Fruit fly (Drosophila melanogaster) whole organism, pupa: ENCODE data around the gene CG33928.

Experiments used
- CG10348 ChIP-seq: fragments of 200-800 bp; sonication (Bioruptor generic); IDR thresholded peaks from 2 replicates; pipeline ENCODE4 v1.3.6; 2022; ENCODE audit warnings: missing biosample characterization, missing genetic modification characterization
- CG12605 ChIP-seq: fragments of 200-800 bp; sonication (Bioruptor generic); IDR thresholded peaks from 2 replicates; pipeline ENCODE4 v1.3.6; 2022; ENCODE audit warnings: missing biosample characterization, missing genetic modification characterization
- CG13204 ChIP-seq: fragments of 200-800 bp; sonication (Bioruptor generic); optimal IDR thresholded peaks from 2 replicates; lab custom pipeline; 2018; ENCODE audit warnings: missing biosample characterization, mild to moderate bottlenecking, missing genetic modification characterization, moderate library complexity
- CG14655 ChIP-seq: fragments of 200-800 bp; sonication (Bioruptor generic); optimal IDR thresholded peaks from 3 replicates; lab custom pipeline; 2017; ENCODE audit warnings: mild to moderate bottlenecking, missing biosample characterization, missing genetic modification reagents, missing genetic modification characterization
- CG15710 ChIP-seq: fragments of 200-800 bp; sonication (Bioruptor generic); optimal IDR thresholded peaks from 2 replicates; lab custom pipeline; 2018; ENCODE audit warnings: missing biosample characterization, mild to moderate bottlenecking, missing genetic modification characterization, moderate library complexity
- CG17806 ChIP-seq: fragments of 200-800 bp; sonication (Bioruptor generic); optimal IDR thresholded peaks from 2 replicates; lab custom pipeline; 2018; ENCODE audit warnings: missing biosample characterization, mild to moderate bottlenecking, missing genetic modification characterization, moderate library complexity
- CG32121 ChIP-seq: fragments of 200-800 bp; sonication (Bioruptor generic); IDR thresholded peaks from 2 replicates; pipeline ENCODE4 v1.3.6; 2022; ENCODE audit warnings: missing biosample characterization, missing genetic modification characterization
- CG34367 ChIP-seq: fragments of 200-800 bp; sonication (Bioruptor generic); optimal IDR thresholded peaks from 2 replicates; lab custom pipeline; 2018; ENCODE audit warnings: missing biosample characterization, mild to moderate bottlenecking, missing genetic modification characterization
- CG4496 ChIP-seq: fragments of 200-800 bp; sonication (Bioruptor generic); IDR thresholded peaks from 3 replicates; pipeline ENCODE4 v1.3.6; 2022; ENCODE audit warnings: missing biosample characterization, missing genetic modification characterization
- CG8159 ChIP-seq: fragments of 200-800 bp; sonication (Bioruptor generic); optimal IDR thresholded peaks from 3 replicates; lab custom pipeline; 2018; ENCODE audit warnings: missing biosample characterization, mild to moderate bottlenecking, missing genetic modification characterization, moderate library complexity
- CG8301 ChIP-seq: fragments of 200-800 bp; sonication (Bioruptor generic); optimal IDR thresholded peaks from 2 replicates; lab custom pipeline; 2018; ENCODE audit warnings: missing biosample characterization, mild to moderate bottlenecking, missing genetic modification characterization
- CG9948 ChIP-seq: fragments of 200-800 bp; sonication (Bioruptor generic); optimal IDR thresholded peaks from 2 replicates; lab custom pipeline; 2018; ENCODE audit warnings: missing biosample characterization, mild to moderate bottlenecking, missing genetic modification characterization, moderate library complexity
- D1 ChIP-seq: fragments of 200-800 bp; sonication (Bioruptor generic); optimal IDR thresholded peaks from 2 replicates; lab custom pipeline; 2018; ENCODE audit warnings: missing biosample characterization, mild to moderate bottlenecking, missing genetic modification characterization, moderate library complexity
- EcR ChIP-seq: fragments of 200-800 bp; sonication (Bioruptor generic); optimal IDR thresholded peaks from 3 replicates; lab custom pipeline; 2019; ENCODE audit warnings: missing biosample characterization, missing genetic modification characterization, mild to moderate bottlenecking, moderate library complexity, missing genetic modification reagents
- Ets98B ChIP-seq: fragments of 200-800 bp; sonication (Bioruptor generic); IDR thresholded peaks from 2 replicates; pipeline ENCODE4 v1.3.6; 2022; ENCODE audit warnings: missing biosample characterization, missing genetic modification characterization
- Pif1A ChIP-seq: fragments of 200-800 bp; sonication (Bioruptor generic); optimal IDR thresholded peaks from 3 replicates; lab custom pipeline; 2016; ENCODE audit warnings: missing biosample characterization, missing genetic modification characterization
- Pif1B ChIP-seq: fragments of 200-800 bp; sonication (Bioruptor generic); optimal IDR thresholded peaks from 3 replicates; lab custom pipeline; 2016; ENCODE audit warnings: missing biosample characterization, missing genetic modification characterization
- Snoo ChIP-seq: fragments of 200-800 bp; sonication (Bioruptor generic); optimal IDR thresholded peaks from 3 replicates; lab custom pipeline; 2017; ENCODE audit warnings: missing biosample characterization, mild to moderate bottlenecking, missing genetic modification characterization, inconsistent platforms
- fd96Ca ChIP-seq: fragments of 200-800 bp; sonication (Bioruptor generic); IDR thresholded peaks from 3 replicates; pipeline ENCODE4 v1.3.6; 2022; ENCODE audit warnings: missing biosample characterization, missing genetic modification characterization
- gl ChIP-seq: fragments of 200-800 bp; sonication (Bioruptor generic); optimal IDR thresholded peaks from 2 replicates; lab custom pipeline; 2018; ENCODE audit warnings: missing biosample characterization, mild to moderate bottlenecking, missing genetic modification characterization
- rn ChIP-seq: fragments of 200-800 bp; sonication (Bioruptor generic); IDR thresholded peaks from 2 replicates; pipeline ENCODE4 v1.3.6; 2022; ENCODE audit warnings: missing biosample characterization, missing genetic modification characterization

Gene CG33928

DNA sequence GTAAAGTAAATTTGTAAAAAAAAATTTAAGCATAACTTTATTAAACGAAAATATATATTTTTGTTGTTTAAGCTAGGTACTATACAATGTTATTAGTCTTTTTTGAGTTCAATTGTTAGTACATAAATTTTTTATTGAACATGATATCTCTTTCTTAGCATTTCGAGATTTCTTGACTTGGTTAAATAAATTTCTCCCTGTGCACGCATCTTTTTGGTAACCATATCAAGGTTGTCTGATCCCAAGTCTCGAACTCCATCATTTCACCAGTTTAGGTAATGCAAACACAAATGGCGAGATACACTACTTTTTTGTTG lies 5.1 kb downstream of the CG33928 start:
- TF ChIP-seq CG32121 (GFP tag; lab: Robert Waterston, UW) (peak; percentile 83), CG34367 (no peak), EcR (GFP tag; lab: Kevin White, UChicago) (no peak), Pif1A (GFP tag; lab: Kevin White, UChicago) (peak; percentile 68), Pif1B (GFP tag; lab: Kevin White, UChicago) (peak; percentile 67), CG4496 (GFP tag; lab: Robert Waterston, UW) (peak; percentile 74), CG14655 (peak; percentile 66), CG17806 (no peak), CG15710 (tag; lab: Kevin White, UChicago) (no peak), Snoo (tag; lab: Kevin White, UChicago) (peak; percentile 55), rn (no peak), gl (no peak), fd96Ca (no peak), CG8159 (tag; lab: Kevin White, UChicago) (peak; percentile 59), CG12605 (no peak), CG8301 (tag; lab: Kevin White, UChicago) (peak; percentile 48), CG9948 (tag; lab: Kevin White, UChicago) (peak; percentile 43), CG10348 (GFP tag; lab: Robert Waterston, UW) (no peak), CG13204 (no peak), Ets98B (GFP tag; lab: Robert Waterston, UW) (peak; percentile 40; the same call in 1 of the 2 replicates), D1 (no peak)
- TF ChIP-seq, all 21 proteins: peak for 10

DNA sequence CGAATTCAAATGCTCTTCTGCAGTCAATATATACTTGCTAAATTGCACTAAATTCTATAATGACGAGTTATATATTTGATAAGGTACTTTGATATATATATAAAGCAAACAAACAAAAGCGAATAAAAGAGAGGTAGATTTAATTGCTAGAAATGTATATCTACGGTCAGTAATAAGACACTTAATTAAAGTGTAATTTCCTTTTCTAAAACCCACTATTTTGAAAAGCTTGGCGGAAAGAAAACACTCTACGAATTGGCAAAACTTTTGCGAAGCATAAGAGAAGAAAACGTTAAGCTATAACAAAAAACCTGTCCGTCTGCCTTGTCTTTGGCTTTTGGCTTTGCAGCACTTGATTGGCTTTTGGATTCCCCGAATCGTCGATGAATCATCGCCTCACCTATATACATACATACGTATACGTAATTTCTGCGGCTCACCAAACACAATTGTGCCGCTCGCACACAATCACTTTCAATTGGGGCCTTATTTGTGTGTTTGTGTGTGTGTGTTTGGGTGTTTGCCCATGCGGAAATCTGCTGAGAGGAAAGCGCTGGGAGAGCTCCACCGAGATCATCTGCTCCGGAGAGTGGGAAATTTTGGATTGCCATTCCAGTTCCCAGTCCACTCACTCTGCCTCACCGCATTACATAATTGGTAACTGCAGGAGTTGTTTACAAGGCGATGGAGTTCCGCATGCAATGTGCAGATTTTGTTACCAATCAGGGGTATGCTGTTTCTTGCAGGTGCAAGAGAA lies 5.6 kb downstream of the CG33928 start:
- TF ChIP-seq D1 (peak; percentile 32), fd96Ca (0 out of 3 replicates have a peak, but pooled peaks have one; percentile 44), EcR (GFP tag; lab: Kevin White, UChicago) (peak; percentile 37), CG34367 (peak; percentile 44), CG10348 (GFP tag; lab: Robert Waterston, UW) (no peak), CG17806 (no peak), CG15710 (tag; lab: Kevin White, UChicago) (peak; percentile 75)

DNA sequence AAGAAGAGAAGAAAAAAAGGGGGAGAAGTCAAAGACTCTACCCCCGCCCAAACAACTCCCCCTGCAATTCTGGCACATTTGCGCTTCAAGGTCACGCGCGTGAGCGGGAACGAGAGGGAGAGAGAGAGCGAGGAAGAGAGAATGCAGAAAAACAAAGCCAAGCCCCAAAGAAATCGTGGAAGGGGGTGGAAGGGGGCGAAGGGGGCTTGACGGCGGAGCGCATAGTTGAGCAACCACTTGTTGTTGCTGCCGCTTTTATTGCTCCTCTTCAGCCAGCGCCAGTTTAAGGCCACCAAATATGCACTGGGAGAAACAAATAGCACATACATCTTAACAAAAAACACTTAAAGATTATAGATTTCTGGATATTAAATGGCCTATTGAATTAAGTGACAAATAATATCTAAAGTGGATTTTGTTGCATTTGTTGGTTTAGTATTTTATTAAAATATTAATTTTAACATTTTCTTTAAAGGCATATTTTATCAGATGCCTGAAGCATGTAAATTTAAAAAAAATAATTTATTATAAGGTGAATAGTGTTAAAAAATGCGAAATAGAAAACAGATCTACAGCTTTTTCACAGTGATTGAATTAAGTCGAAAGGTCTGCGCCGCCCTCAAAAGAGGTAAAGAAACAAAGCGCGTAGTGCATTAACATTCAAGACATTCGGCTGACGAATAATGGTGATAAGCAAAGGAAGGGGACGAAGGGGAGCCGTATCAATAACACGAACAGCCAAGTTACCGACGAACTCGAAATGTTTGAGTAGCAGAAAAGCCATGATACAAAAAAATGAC lies 6.4 kb downstream of the CG33928 start:
- peak; percentile 79 for TF ChIP-seq CG13204
- peak; percentile 89 for TF ChIP-seq CG12605
- TF ChIP-seq CG32121 (GFP tag; lab: Robert Waterston, UW): peak; percentile 88
- peak; percentile 84 for TF ChIP-seq CG34367
- TF ChIP-seq CG14655: peak; percentile 95
- TF ChIP-seq EcR (GFP tag; lab: Kevin White, UChicago): peak; percentile 98
- peak; percentile 93 for TF ChIP-seq CG8301 (tag; lab: Kevin White, UChicago)
- TF ChIP-seq Snoo (tag; lab: Kevin White, UChicago): peak; percentile 93
- TF ChIP-seq CG10348 (GFP tag; lab: Robert Waterston, UW): peak; percentile 53; the same call in 1 of the 2 replicates
- peak; percentile 99 for TF ChIP-seq CG8159 (tag; lab: Kevin White, UChicago)
- peak; percentile 86 for TF ChIP-seq gl
- peak; percentile 98 for TF ChIP-seq CG15710 (tag; lab: Kevin White, UChicago)
- TF ChIP-seq rn: peak; percentile 78
- TF ChIP-seq CG17806: peak; percentile 99
- TF ChIP-seq Ets98B (GFP tag; lab: Robert Waterston, UW): peak; percentile 42; the same call in 1 of the 2 replicates
- peak; percentile 67; the same call in 2 of the 3 replicates for TF ChIP-seq fd96Ca
- peak; percentile 42 for TF ChIP-seq Pif1B (GFP tag; lab: Kevin White, UChicago)
- TF ChIP-seq D1: peak; percentile 99
- TF ChIP-seq CG9948 (tag; lab: Kevin White, UChicago): peak; percentile 99
- TF ChIP-seq CG4496 (GFP tag; lab: Robert Waterston, UW): peak; percentile 89
- peak; percentile 65 for TF ChIP-seq Pif1A (GFP tag; lab: Kevin White, UChicago)

DNA sequence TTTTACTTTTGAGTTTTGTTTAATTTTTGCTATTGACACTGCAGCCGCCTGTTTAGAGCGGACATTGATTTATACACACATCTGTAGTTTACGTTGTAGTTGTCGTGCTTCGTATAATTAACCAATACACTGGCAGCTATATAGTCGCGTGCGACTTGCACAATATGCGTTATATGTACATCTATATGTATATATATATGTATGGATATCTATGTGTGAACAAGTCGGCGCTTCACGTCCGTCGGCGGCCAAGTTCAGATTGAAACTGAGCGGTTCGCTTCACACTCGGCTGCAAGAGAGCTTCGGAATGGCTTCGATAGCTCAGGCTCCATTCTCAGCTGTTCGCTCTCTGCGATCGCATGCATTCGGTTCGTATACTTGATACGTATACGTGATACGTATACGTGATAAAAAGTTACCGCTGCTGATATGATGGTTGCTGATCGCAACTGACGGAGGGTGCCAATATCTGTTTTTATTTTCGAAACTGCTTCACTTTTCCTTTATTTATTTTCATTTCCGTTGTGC lies 8.4 kb downstream of the CG33928 start:
- TF ChIP-seq Snoo (tag; lab: Kevin White, UChicago): peak; percentile 22
- no peak for TF ChIP-seq CG9948 (tag; lab: Kevin White, UChicago)
- TF ChIP-seq CG17806: peak; percentile 42
- peak; percentile 50; the same call in 1 of the 2 replicates for TF ChIP-seq CG32121 (GFP tag; lab: Robert Waterston, UW)
- peak; percentile 72 for TF ChIP-seq Ets98B (GFP tag; lab: Robert Waterston, UW)
- TF ChIP-seq Pif1A (GFP tag; lab: Kevin White, UChicago): peak; percentile 56
- peak; percentile 27 for TF ChIP-seq CG34367
- TF ChIP-seq CG13204: peak; percentile 56
- TF ChIP-seq CG10348 (GFP tag; lab: Robert Waterston, UW): no peak
- TF ChIP-seq gl: peak; percentile 57
- no peak for TF ChIP-seq D1
- no peak; the same call in 2 of the 3 replicates for TF ChIP-seq fd96Ca
- TF ChIP-seq Pif1B (GFP tag; lab: Kevin White, UChicago): peak; percentile 72
- peak; percentile 5 for TF ChIP-seq CG8301 (tag; lab: Kevin White, UChicago)
- peak; percentile 10 for TF ChIP-seq CG15710 (tag; lab: Kevin White, UChicago)
- TF ChIP-seq CG4496 (GFP tag; lab: Robert Waterston, UW): peak; percentile 60; the same call in 2 of the 3 replicates
- TF ChIP-seq rn: no peak
- TF ChIP-seq EcR (GFP tag; lab: Kevin White, UChicago): peak; percentile 83
- peak; percentile 49 for TF ChIP-seq CG8159 (tag; lab: Kevin White, UChicago)
- peak; percentile 43 for TF ChIP-seq CG14655
- TF ChIP-seq CG12605: peak; percentile 63

DNA sequence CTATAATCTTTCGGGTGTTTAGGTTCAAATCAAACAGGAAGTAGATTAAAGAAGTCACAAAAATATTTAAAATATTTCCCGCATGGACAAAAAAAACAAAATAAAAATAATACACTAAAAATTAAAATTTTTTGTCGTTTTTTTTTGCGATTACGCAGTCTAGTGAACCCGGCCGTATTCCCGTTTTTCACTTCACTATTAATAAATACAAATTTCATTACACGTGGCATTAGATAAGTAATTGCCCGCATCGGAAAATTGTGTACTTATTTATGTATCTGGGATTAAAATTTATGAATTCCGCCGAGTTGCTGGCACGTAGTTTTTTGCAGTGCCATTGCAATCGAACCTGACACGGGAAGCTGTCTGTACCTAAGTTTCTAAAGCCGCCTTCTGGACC lies 9.2 kb downstream of the CG33928 start:
- TF ChIP-seq Pif1B (GFP tag; lab: Kevin White, UChicago) (no peak), D1 (no peak), CG8159 (tag; lab: Kevin White, UChicago) (peak; percentile 46), CG8301 (tag; lab: Kevin White, UChicago) (peak; percentile 18), Pif1A (GFP tag; lab: Kevin White, UChicago) (peak; percentile 42), CG13204 (no peak), CG15710 (tag; lab: Kevin White, UChicago) (peak; percentile 42), CG12605 (no peak), CG17806 (peak; percentile 11), CG32121 (GFP tag; lab: Robert Waterston, UW) (no peak; the same call in 1 of the 2 replicates), CG34367 (no peak), Snoo (tag; lab: Kevin White, UChicago) (no peak), EcR (GFP tag; lab: Kevin White, UChicago) (no peak), CG14655 (peak; percentile 60), Ets98B (GFP tag; lab: Robert Waterston, UW) (no peak), fd96Ca (peak; percentile 47; the same call in 1 of the 3 replicates), CG4496 (GFP tag; lab: Robert Waterston, UW) (no peak), rn (no peak), CG9948 (tag; lab: Kevin White, UChicago) (peak; percentile 21), gl (no peak), CG10348 (GFP tag; lab: Robert Waterston, UW) (no peak)
